Worm (Caenorhabditis elegans) whole organism, L1 larva: Measurements from ENCODE around the gene fbxb-9.

Source experiments
- aly-2 ChIP-seq: fragments of 150-350 bp; optimal IDR thresholded peaks from 2 replicates; lab custom pipeline; 2014; ENCODE audit warnings: missing biosample characterization, missing genetic modification characterization
- ama-1 ChIP-seq: fragments of 150-350 bp; optimal IDR thresholded peaks from 2 replicates; lab custom pipeline; 2014
- ceh-82 ChIP-seq, 3 experiments: fragments of 150-350 bp in 1 of 3; sonication (generic microtip) in 2 of 3; optimal IDR thresholded peaks; 2 replicates each; lab custom pipeline; 2014 to 2017; ENCODE audit warnings: missing biosample characterization in 3 of 3, missing genetic modification characterization in 3 of 3
- ces-1 ChIP-seq: fragments of 150-350 bp; optimal IDR thresholded peaks from 2 replicates; lab custom pipeline; 2014; ENCODE audit warnings: missing biosample characterization, missing genetic modification reagents, missing genetic modification characterization
- lin-39 ChIP-seq: fragments of 150-350 bp; optimal IDR thresholded peaks from 2 replicates; lab custom pipeline; 2014; ENCODE audit warnings: missing biosample characterization, missing genetic modification reagents, missing genetic modification characterization
- mdl-1 ChIP-seq, 2 experiments: fragments of 150-350 bp; optimal IDR thresholded peaks; 2 replicates each; lab custom pipeline; 2014 to 2017; ENCODE audit warnings: missing biosample characterization in 2 of 2, missing genetic modification characterization in 2 of 2, inconsistent platforms in 1 of 2
- nhr-11 ChIP-seq: fragments of 150-350 bp; optimal IDR thresholded peaks from 2 replicates; lab custom pipeline; 2014; ENCODE audit warnings: missing biosample characterization, missing genetic modification characterization
- nhr-237 ChIP-seq: fragments of 150-350 bp; optimal IDR thresholded peaks from 2 replicates; lab custom pipeline; 2014; ENCODE audit warnings: missing biosample characterization, missing genetic modification characterization
- nhr-76 ChIP-seq: sonication (generic microtip); optimal IDR thresholded peaks from 2 replicates; lab custom pipeline; 2017; ENCODE audit warnings: missing biosample characterization, missing genetic modification characterization
- sptf-1 ChIP-seq: fragments of 150-350 bp; optimal IDR thresholded peaks from 2 replicates; lab custom pipeline; 2014; ENCODE audit warnings: missing biosample characterization, missing genetic modification characterization
- tbx-2 ChIP-seq: sonication (generic microtip); optimal IDR thresholded peaks from 2 replicates; lab custom pipeline; 2016; ENCODE audit warnings: missing genetic modification characterization, missing compliant biosample characterization
- zag-1 ChIP-seq: fragments of 150-350 bp; optimal IDR thresholded peaks from 2 replicates; lab custom pipeline; 2014; ENCODE audit warnings: missing biosample characterization, missing genetic modification characterization

DNA sequence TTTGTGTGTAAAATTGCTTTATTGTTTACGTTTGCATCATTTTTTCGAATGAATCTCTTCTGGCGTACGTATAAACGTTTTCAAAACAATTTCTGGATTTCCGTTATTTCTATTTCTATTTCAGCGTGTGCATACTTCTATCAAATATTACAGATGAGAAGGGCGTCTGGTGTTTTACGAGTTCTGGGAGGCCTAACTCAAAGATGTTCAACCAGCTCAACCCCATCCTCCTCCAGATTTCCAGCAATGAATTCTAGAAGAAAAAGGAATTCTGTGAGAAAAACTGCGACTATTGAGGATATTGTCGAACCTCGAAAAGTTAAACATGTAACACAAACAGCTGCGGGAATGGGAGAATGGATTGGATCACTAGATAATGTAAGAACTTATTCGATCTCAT is 11.5 kb downstream of the fbxb-9 start, which contains the start of gene C08F8.2:
- TF ChIP-seq nhr-76 (tag; lab: Kevin White, UChicago) (no peak), sptf-1 (tag; lab: Kevin White, UChicago) (no peak), tbx-2 (tag; lab: Kevin White, UChicago) (no peak), aly-2 (tag; lab: Kevin White, UChicago) (no peak), nhr-11 (tag; lab: Kevin White, UChicago) (no peak), zag-1 (tag; lab: Kevin White, UChicago) (no peak), lin-39 (tag; lab: Kevin White, UChicago) (no peak), ces-1 (GFP tag; lab: Kevin White, UChicago) (no peak), mdl-1 (tag; optimal IDR thresholded peaks at IDR 0.05; lab: Kevin White, UChicago) (no peak), ceh-82 (tag; optimal IDR thresholded peaks at IDR 0.05; lab: Kevin White, UChicago) (no peak), ama-1 (peak; percentile 67), nhr-237 (tag; lab: Kevin White, UChicago) (no peak)
